Fruit fly (Drosophila melanogaster) whole organism, prepupa: Measurements from ENCODE around the gene CG15814.

Experiments
- Blimp-1 ChIP-seq: fragments of 200-800 bp; sonication (Bioruptor generic); optimal IDR thresholded peaks from 3 replicates; lab custom pipeline; 2017; ENCODE audit warnings: missing biosample characterization, missing genetic modification characterization, mild to moderate bottlenecking, moderate library complexity, missing genetic modification reagents
- CG10631 ChIP-seq: fragments of 200-800 bp; sonication (Bioruptor generic); optimal IDR thresholded peaks from 2 replicates; lab custom pipeline; 2016; ENCODE audit warnings: missing biosample characterization, missing genetic modification characterization
- CG10669 ChIP-seq: fragments of 200-800 bp; sonication (Bioruptor generic); optimal IDR thresholded peaks from 3 replicates; lab custom pipeline; 2018; ENCODE audit warnings: missing biosample characterization, mild to moderate bottlenecking, missing genetic modification characterization, moderate library complexity
- CG11762 ChIP-seq: fragments of 200-800 bp; sonication (Bioruptor generic); optimal IDR thresholded peaks from 3 replicates; lab custom pipeline; 2016; ENCODE audit warnings: missing biosample characterization, missing genetic modification characterization; ENCODE audit not compliant: insufficient read depth
- CG11902 ChIP-seq: fragments of 200-800 bp; sonication (Bioruptor generic); optimal IDR thresholded peaks from 3 replicates; lab custom pipeline; 2016; ENCODE audit warnings: missing biosample characterization, missing genetic modification characterization
- CG15336 ChIP-seq: fragments of 200-800 bp; sonication (Bioruptor generic); IDR thresholded peaks from 2 replicates; pipeline ENCODE4 v1.3.6; 2022; ENCODE audit warnings: missing biosample characterization, missing genetic modification characterization
- CG16779 ChIP-seq: fragments of 200-800 bp; sonication (Bioruptor generic); optimal IDR thresholded peaks from 3 replicates; lab custom pipeline; 2017; ENCODE audit warnings: missing biosample characterization, mild to moderate bottlenecking, missing genetic modification characterization
- CG3032 ChIP-seq: fragments of 200-800 bp; optimal IDR thresholded peaks from 2 replicates; lab custom pipeline; 2019; ENCODE audit warnings: missing biosample characterization, mild to moderate bottlenecking, missing genetic modification characterization, moderate library complexity
- CG31627 ChIP-seq: fragments of 200-800 bp; sonication (Bioruptor generic); optimal IDR thresholded peaks from 3 replicates; lab custom pipeline; 2016; ENCODE audit warnings: missing biosample characterization, missing genetic modification characterization
- CG32006 ChIP-seq: fragments of 200-800 bp; sonication (Bioruptor generic); optimal IDR thresholded peaks from 3 replicates; lab custom pipeline; 2017; ENCODE audit warnings: missing biosample characterization, mild to moderate bottlenecking, missing genetic modification characterization
- CG34406 ChIP-seq: fragments of 200-800 bp; sonication (Bioruptor generic); optimal IDR thresholded peaks from 3 replicates; lab custom pipeline; 2016; ENCODE audit warnings: missing biosample characterization, missing genetic modification characterization
- CG3919 ChIP-seq: fragments of 200-800 bp; sonication (Bioruptor generic); optimal IDR thresholded peaks from 3 replicates; lab custom pipeline; 2016; ENCODE audit warnings: missing biosample characterization, missing genetic modification characterization
- CG4318 ChIP-seq: fragments of 200-800 bp; sonication (Bioruptor generic); optimal IDR thresholded peaks from 3 replicates; lab custom pipeline; 2017; ENCODE audit warnings: missing biosample characterization, mild to moderate bottlenecking, missing genetic modification characterization
- CG6163 ChIP-seq: fragments of 200-800 bp; sonication (Bioruptor generic); IDR thresholded peaks from 3 replicates; pipeline ENCODE4 v1.3.6; 2022; ENCODE audit warnings: missing biosample characterization, missing genetic modification characterization
- CG6276 ChIP-seq: fragments of 200-800 bp; sonication (Bioruptor generic); optimal IDR thresholded peaks from 2 replicates; lab custom pipeline; 2017; ENCODE audit warnings: missing biosample characterization, mild to moderate bottlenecking, missing genetic modification characterization
- CG6792 ChIP-seq: fragments of 200-800 bp; sonication (Bioruptor generic); optimal IDR thresholded peaks from 3 replicates; lab custom pipeline; 2016; ENCODE audit warnings: missing biosample characterization, missing genetic modification characterization
- CG6808 ChIP-seq: fragments of 200-800 bp; sonication (Bioruptor generic); optimal IDR thresholded peaks from 3 replicates; lab custom pipeline; 2017; ENCODE audit warnings: missing biosample characterization, missing genetic modification characterization, mild to moderate bottlenecking, moderate library complexity, missing genetic modification reagents
- CG6854 ChIP-seq: fragments of 200-800 bp; sonication (Bioruptor generic); optimal IDR thresholded peaks from 2 replicates; lab custom pipeline; 2017; ENCODE audit warnings: missing biosample characterization, mild to moderate bottlenecking, missing genetic modification characterization
- CG7368 ChIP-seq: fragments of 200-800 bp; sonication (Bioruptor generic); optimal IDR thresholded peaks from 3 replicates; lab custom pipeline; 2016; ENCODE audit warnings: missing biosample characterization, missing genetic modification characterization
- CG8119 ChIP-seq: fragments of 200-800 bp; sonication (Bioruptor generic); IDR thresholded peaks from 3 replicates; pipeline ENCODE4 v1.3.6; 2022; ENCODE audit warnings: missing biosample characterization, missing genetic modification characterization
- CG8319 ChIP-seq: fragments of 200-800 bp; sonication (Bioruptor generic); optimal IDR thresholded peaks from 3 replicates; lab custom pipeline; 2016; ENCODE audit warnings: missing biosample characterization, missing genetic modification characterization
- CG8632 ChIP-seq: fragments of 200-800 bp; sonication (Bioruptor generic); optimal IDR thresholded peaks from 3 replicates; lab custom pipeline; 2016; ENCODE audit warnings: missing biosample characterization, missing genetic modification characterization
- Eip75B ChIP-seq: fragments of 200-800 bp; sonication (Bioruptor generic); optimal IDR thresholded peaks from 3 replicates; lab custom pipeline; 2016; ENCODE audit warnings: missing biosample characterization, missing genetic modification characterization
- Gug ChIP-seq: fragments of 200-800 bp; sonication (Bioruptor generic); IDR thresholded peaks from 2 replicates; pipeline ENCODE4 v1.3.6; 2022; ENCODE audit warnings: missing biosample characterization, missing genetic modification characterization
- Hr38 ChIP-seq: sonication (Bioruptor generic); optimal IDR thresholded peaks from 2 replicates; lab custom pipeline; 2016; ENCODE audit warnings: missing biosample characterization, missing genetic modification characterization
- Hr39 ChIP-seq: fragments of 200-800 bp; sonication (Bioruptor generic); optimal IDR thresholded peaks from 2 replicates; lab custom pipeline; 2016; ENCODE audit warnings: missing biosample characterization, missing genetic modification characterization
- Hr4 ChIP-seq: fragments of 200-800 bp; sonication (Bioruptor generic); optimal IDR thresholded peaks from 3 replicates; lab custom pipeline; 2016; ENCODE audit warnings: missing biosample characterization, missing genetic modification characterization
- Lpt ChIP-seq: fragments of 200-800 bp; sonication (Bioruptor generic); optimal IDR thresholded peaks from 3 replicates; lab custom pipeline; 2016; ENCODE audit warnings: missing biosample characterization, missing genetic modification characterization
- OdsH ChIP-seq: fragments of 200-800 bp; sonication (Bioruptor generic); optimal IDR thresholded peaks from 3 replicates; lab custom pipeline; 2016; ENCODE audit warnings: missing biosample characterization, missing genetic modification characterization
- Smox ChIP-seq: fragments of 200-800 bp; sonication (Bioruptor generic); optimal IDR thresholded peaks from 3 replicates; lab custom pipeline; 2016; ENCODE audit warnings: missing biosample characterization, missing genetic modification characterization
- Sox102F ChIP-seq: fragments of 200-800 bp; sonication (Bioruptor generic); optimal IDR thresholded peaks from 2 replicates; lab custom pipeline; 2016; ENCODE audit warnings: missing biosample characterization, mild to moderate bottlenecking, missing genetic modification characterization
- Sox14 ChIP-seq: fragments of 200-800 bp; sonication (Bioruptor generic); optimal IDR thresholded peaks from 3 replicates; lab custom pipeline; 2016; ENCODE audit warnings: missing biosample characterization, missing genetic modification characterization
- Sox15 ChIP-seq: fragments of 200-800 bp; sonication (Bioruptor generic); optimal IDR thresholded peaks from 3 replicates; lab custom pipeline; 2016; ENCODE audit warnings: missing biosample characterization, missing genetic modification characterization
- acj6 ChIP-seq: fragments of 200-800 bp; sonication (Bioruptor generic); optimal IDR thresholded peaks from 3 replicates; lab custom pipeline; 2016; ENCODE audit warnings: missing biosample characterization, missing genetic modification characterization
- dac ChIP-seq: fragments of 200-800 bp; sonication (Bioruptor generic); optimal IDR thresholded peaks from 2 replicates; lab custom pipeline; 2017; ENCODE audit warnings: missing biosample characterization, mild to moderate bottlenecking, missing genetic modification characterization
- dsx ChIP-seq: fragments of 200-800 bp; optimal IDR thresholded peaks from 3 replicates; lab custom pipeline; 2019; ENCODE audit warnings: missing biosample characterization, mild to moderate bottlenecking, missing genetic modification characterization, moderate library complexity; ENCODE audit not compliant: poor library complexity, severe bottlenecking
- esn ChIP-seq: fragments of 200-800 bp; sonication (Bioruptor generic); optimal IDR thresholded peaks from 2 replicates; lab custom pipeline; 2016; ENCODE audit warnings: missing biosample characterization, mild to moderate bottlenecking, missing genetic modification characterization, moderate library complexity
- fd59A ChIP-seq: fragments of 200-800 bp; sonication (Bioruptor generic); optimal IDR thresholded peaks from 2 replicates; lab custom pipeline; 2017; ENCODE audit warnings: missing biosample characterization, mild to moderate bottlenecking, missing genetic modification characterization, missing genetic modification reagents
- fd85E ChIP-seq: fragments of 200-800 bp; sonication (Bioruptor generic); optimal IDR thresholded peaks from 3 replicates; lab custom pipeline; 2016; ENCODE audit warnings: missing biosample characterization, missing genetic modification characterization
- lz ChIP-seq: fragments of 200-800 bp; sonication (Bioruptor generic); optimal IDR thresholded peaks from 3 replicates; lab custom pipeline; 2016; ENCODE audit warnings: missing biosample characterization, missing genetic modification characterization
- pdm3 ChIP-seq: fragments of 200-800 bp; sonication (Bioruptor generic); optimal IDR thresholded peaks from 3 replicates; lab custom pipeline; 2016; ENCODE audit warnings: missing biosample characterization, missing genetic modification characterization
- spab ChIP-seq: fragments of 200-800 bp; sonication (Bioruptor generic); optimal IDR thresholded peaks from 2 replicates; lab custom pipeline; 2017; ENCODE audit warnings: missing biosample characterization, mild to moderate bottlenecking, missing genetic modification characterization, missing genetic modification reagents
- svp ChIP-seq: fragments of 200-800 bp; sonication (Bioruptor generic); peaks from one replicate; lab custom pipeline; 2016; ENCODE audit warnings: missing biosample characterization, missing genetic modification characterization
- topi ChIP-seq: fragments of 200-800 bp; sonication (Bioruptor generic); optimal IDR thresholded peaks from 3 replicates; lab custom pipeline; 2016; ENCODE audit warnings: missing biosample characterization, missing genetic modification characterization
- vri ChIP-seq: fragments of 200-800 bp; sonication (Bioruptor generic); optimal IDR thresholded peaks from 3 replicates; lab custom pipeline; 2016; ENCODE audit warnings: missing biosample characterization, mild to moderate bottlenecking, missing genetic modification characterization

The CG15814 gene

DNA sequence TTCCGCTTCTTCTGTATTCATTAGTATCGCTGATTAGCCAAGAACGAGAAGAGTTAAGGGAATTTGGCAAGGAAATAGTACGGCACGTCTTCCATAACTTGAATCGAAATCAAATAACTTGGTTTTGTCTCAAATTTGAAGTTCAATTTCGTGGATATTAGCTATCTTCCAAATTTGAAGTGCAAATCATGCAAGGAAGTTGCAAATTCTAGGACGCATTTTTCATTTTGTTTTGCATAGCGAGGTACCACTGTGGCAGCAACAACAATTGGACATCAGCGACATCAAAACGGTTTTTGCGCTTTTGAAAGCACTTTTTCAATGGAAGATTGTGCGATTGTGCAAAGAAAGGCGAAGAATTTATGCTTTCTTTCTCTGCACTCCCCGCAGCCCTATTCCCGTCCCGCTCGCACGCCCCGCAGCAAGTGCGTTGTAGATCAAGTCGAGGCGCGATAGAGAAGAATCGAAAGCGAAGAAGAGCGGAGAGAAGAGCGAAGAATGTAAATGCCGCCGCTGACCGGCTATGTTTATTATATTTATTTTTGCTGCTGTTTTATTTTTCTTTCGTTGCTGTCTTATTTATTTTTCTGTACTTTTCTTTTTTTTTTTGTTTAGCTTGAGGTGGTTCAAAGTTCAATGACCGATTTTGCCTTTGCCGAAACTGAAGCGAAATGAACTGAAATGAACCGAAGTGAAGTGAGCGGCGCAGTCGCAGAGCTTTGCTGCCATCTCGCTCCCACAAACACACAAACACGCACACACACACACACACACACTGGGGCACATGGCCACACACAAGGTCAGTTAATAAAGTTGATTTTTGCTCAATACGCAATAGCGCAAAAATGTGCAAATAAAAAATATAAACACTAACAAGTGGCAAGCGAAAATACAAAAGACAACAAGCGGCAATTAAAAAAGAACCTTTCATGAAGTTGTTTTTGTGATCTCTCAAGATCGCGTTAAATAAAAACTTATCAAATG is 31.3 kb upstream of the CG15814 start (continued):
- peak; percentile 25 for TF ChIP-seq CG11762 (GFP tag; lab: Kevin White, UChicago)
- no peak for TF ChIP-seq CG3032
- TF ChIP-seq CG8119, result peak; percentile 63
- peak; percentile 80 for TF ChIP-seq pdm3
- no peak for TF ChIP-seq Eip75B (GFP tag; lab: Kevin White, UChicago)
- TF ChIP-seq Smox (GFP tag; lab: Kevin White, UChicago), result peak; percentile 73
- peak; percentile 58 for TF ChIP-seq CG6792 (GFP tag; lab: Kevin White, UChicago)
- peak; percentile 15 for TF ChIP-seq dac
- TF ChIP-seq CG6163, result peak; percentile 75
- TF ChIP-seq esn (GFP tag; lab: Kevin White, UChicago), result peak; percentile 78
- no peak for TF ChIP-seq spab (GFP tag; lab: Kevin White, UChicago)
- peak; percentile 78 for TF ChIP-seq topi
- TF ChIP-seq Hr4 (GFP tag; lab: Kevin White, UChicago), result peak; percentile 85
- peak; percentile 53 for TF ChIP-seq CG6276 (GFP tag; lab: Kevin White, UChicago)
- peak; percentile 88 for TF ChIP-seq Hr39 (GFP tag; lab: Kevin White, UChicago)
- TF ChIP-seq Lpt (GFP tag; lab: Kevin White, UChicago), result peak; percentile 59
- TF ChIP-seq fd85E (GFP tag; lab: Kevin White, UChicago), result no peak
- TF ChIP-seq vri (GFP tag; lab: Kevin White, UChicago), result peak; percentile 48
- peak; percentile 71 for TF ChIP-seq CG3919
- peak; percentile 44 for TF ChIP-seq CG8319
- TF ChIP-seq CG32006 (GFP tag; lab: Kevin White, UChicago), result peak; percentile 80
- peak; percentile 38 for TF ChIP-seq CG10669 (GFP tag; lab: Kevin White, UChicago)
- TF ChIP-seq CG6808 (GFP tag; lab: Kevin White, UChicago), result peak; percentile 61
- TF ChIP-seq acj6 (GFP tag; lab: Kevin White, UChicago), result peak; percentile 67
- peak; percentile 8 for TF ChIP-seq dsx (GFP tag; lab: Kevin White, UChicago)
- peak; percentile 73 for TF ChIP-seq CG15336 (GFP tag; lab: Robert Waterston, UW)
- TF ChIP-seq Blimp-1 (GFP tag; lab: Kevin White, UChicago), result no peak
- TF ChIP-seq CG16779 (tag; lab: Kevin White, UChicago), result no peak
- TF ChIP-seq Sox14 (GFP tag; lab: Kevin White, UChicago), result peak; percentile 69
- TF ChIP-seq Sox15 (GFP tag; lab: Kevin White, UChicago), result peak; percentile 44
- TF ChIP-seq lz (GFP tag; lab: Kevin White, UChicago), result peak; percentile 78
- peak; percentile 83 for TF ChIP-seq CG31627 (GFP tag; lab: Kevin White, UChicago)
- peak; percentile 51 for TF ChIP-seq CG10631 (GFP tag; lab: Kevin White, UChicago)

DNA sequence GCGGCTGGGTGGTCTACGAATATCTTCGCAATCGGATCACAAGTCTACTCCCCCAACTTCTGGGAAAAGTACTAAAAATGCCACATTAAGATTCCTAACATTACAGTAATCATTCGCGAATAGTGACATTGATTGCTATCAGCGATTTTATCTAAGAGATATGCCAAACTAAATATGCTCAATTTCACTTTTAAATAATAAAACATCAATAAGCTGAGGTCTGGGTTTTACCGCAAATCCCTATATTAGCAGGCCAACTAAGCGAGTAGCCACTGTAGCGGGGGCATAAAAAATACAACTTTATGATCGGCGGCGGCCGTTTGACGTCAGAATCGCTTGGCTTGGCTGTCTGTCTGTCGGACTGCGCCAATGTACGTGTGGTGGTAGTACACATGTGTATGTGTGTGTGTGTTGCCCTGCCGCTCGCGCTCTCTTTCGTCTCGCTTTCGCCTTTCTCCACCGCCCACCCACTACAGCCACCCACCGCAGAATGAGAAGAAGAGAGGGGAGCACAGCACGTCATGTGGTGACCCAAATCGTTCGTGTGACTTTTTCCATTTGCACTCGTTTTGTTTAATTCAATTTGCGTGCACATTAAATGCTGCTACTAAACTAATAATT is 30.2 kb upstream of the CG15814 start:
- TF ChIP-seq Hr38 (GFP tag; lab: Kevin White, UChicago), result peak; percentile 58
- peak; percentile 89 for TF ChIP-seq Gug
- TF ChIP-seq Sox102F (GFP tag; lab: Kevin White, UChicago), result peak; percentile 93
- peak; percentile 72 for TF ChIP-seq CG6808 (GFP tag; lab: Kevin White, UChicago)
- TF ChIP-seq CG8119, result peak; percentile 92
- TF ChIP-seq acj6 (GFP tag; lab: Kevin White, UChicago), result peak; percentile 91
- TF ChIP-seq dac, result peak; percentile 87
- TF ChIP-seq svp (GFP tag; lab: Kevin White, UChicago), result peak; percentile 97
- TF ChIP-seq CG16779 (tag; lab: Kevin White, UChicago), result peak; percentile 64
- peak; percentile 65 for TF ChIP-seq CG6854 (GFP tag; lab: Kevin White, UChicago)
- peak; percentile 94 for TF ChIP-seq esn (GFP tag; lab: Kevin White, UChicago)
- peak; percentile 92 for TF ChIP-seq topi
- peak; percentile 87 for TF ChIP-seq Lpt (GFP tag; lab: Kevin White, UChicago)
- TF ChIP-seq CG8632 (GFP tag; lab: Kevin White, UChicago), result peak; percentile 87
- TF ChIP-seq fd59A (GFP tag; lab: Kevin White, UChicago), result peak; percentile 76
- peak; percentile 89 for TF ChIP-seq CG15336 (GFP tag; lab: Robert Waterston, UW)
- peak; percentile 47 for TF ChIP-seq spab (GFP tag; lab: Kevin White, UChicago)
- TF ChIP-seq OdsH (GFP tag; lab: Kevin White, UChicago), result peak; percentile 93
- TF ChIP-seq CG34406 (GFP tag; lab: Kevin White, UChicago), result peak; percentile 85
- peak; percentile 83 for TF ChIP-seq CG11902 (GFP tag; lab: Kevin White, UChicago)
- TF ChIP-seq dsx (GFP tag; lab: Kevin White, UChicago), result peak; percentile 75
- TF ChIP-seq Hr39 (GFP tag; lab: Kevin White, UChicago), result peak; percentile 97
- TF ChIP-seq CG4318 (GFP tag; lab: Kevin White, UChicago), result peak; percentile 91
- TF ChIP-seq Blimp-1 (GFP tag; lab: Kevin White, UChicago), result peak; percentile 75
- TF ChIP-seq CG7368 (GFP tag; lab: Kevin White, UChicago), result peak; percentile 79
